Worm (Caenorhabditis elegans): Measurements from ENCODE around the gene npr-11.

DNA sequence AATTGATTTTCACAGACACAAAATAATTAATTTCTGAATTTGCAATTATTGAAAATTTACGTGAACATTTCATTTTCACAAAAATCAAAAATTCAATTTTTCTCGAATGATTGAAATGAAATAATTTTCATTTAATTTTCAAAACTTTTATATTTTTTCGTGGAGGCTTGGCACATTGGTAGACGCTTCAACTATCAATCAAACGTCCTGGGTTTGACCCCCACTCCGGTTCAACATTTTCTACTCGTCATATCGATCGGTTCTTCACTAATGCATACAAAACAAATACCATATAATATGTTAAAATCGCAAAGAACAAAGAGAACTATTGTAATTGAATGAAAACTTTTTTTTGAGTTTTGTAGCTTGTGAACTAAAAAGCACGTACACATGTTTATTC, 47.5 kb downstream of the npr-11 start:
- TF ChIP-seq unc-62 (GFP tag; optimal IDR thresholded peaks at IDR 0.05) = no peak
- TF ChIP-seq unc-39 (tag; optimal IDR thresholded peaks at IDR 0.05) = no peak
- TF ChIP-seq pha-4 (tag; optimal IDR thresholded peaks at IDR 0.05) = no peak
- no peak for TF ChIP-seq ztf-11 (tag; optimal IDR thresholded peaks at IDR 0.05)
- TF ChIP-seq nhr-12 (tag; optimal IDR thresholded peaks at IDR 0.05) = no peak
